Fruit fly (Drosophila melanogaster) whole organism, prepupa: ENCODE measurements around the gene Drsl6.

Source experiments
- Blimp-1 ChIP-seq: fragments of 200-800 bp; sonication (Bioruptor generic); optimal IDR thresholded peaks from 3 replicates; lab custom pipeline; 2017; ENCODE audit warnings: missing biosample characterization, missing genetic modification characterization, mild to moderate bottlenecking, moderate library complexity, missing genetic modification reagents
- CG10631 ChIP-seq: fragments of 200-800 bp; sonication (Bioruptor generic); optimal IDR thresholded peaks from 2 replicates; lab custom pipeline; 2016; ENCODE audit warnings: missing biosample characterization, missing genetic modification characterization
- CG10669 ChIP-seq: fragments of 200-800 bp; sonication (Bioruptor generic); optimal IDR thresholded peaks from 3 replicates; lab custom pipeline; 2018; ENCODE audit warnings: missing biosample characterization, mild to moderate bottlenecking, missing genetic modification characterization, moderate library complexity
- CG11294 ChIP-seq: fragments of 200-800 bp; sonication (Bioruptor generic); IDR thresholded peaks from 2 replicates; pipeline ENCODE4 v1.3.6; 2022; ENCODE audit warnings: missing biosample characterization, missing genetic modification characterization
- CG11902 ChIP-seq: fragments of 200-800 bp; sonication (Bioruptor generic); optimal IDR thresholded peaks from 3 replicates; lab custom pipeline; 2016; ENCODE audit warnings: missing biosample characterization, missing genetic modification characterization
- CG15336 ChIP-seq: fragments of 200-800 bp; sonication (Bioruptor generic); IDR thresholded peaks from 2 replicates; pipeline ENCODE4 v1.3.6; 2022; ENCODE audit warnings: missing biosample characterization, missing genetic modification characterization
- CG1621 ChIP-seq: fragments of 200-800 bp; sonication (Bioruptor generic); optimal IDR thresholded peaks from 3 replicates; lab custom pipeline; 2018; ENCODE audit warnings: missing biosample characterization, mild to moderate bottlenecking, missing genetic modification characterization
- CG3032 ChIP-seq: fragments of 200-800 bp; optimal IDR thresholded peaks from 2 replicates; lab custom pipeline; 2019; ENCODE audit warnings: missing biosample characterization, mild to moderate bottlenecking, missing genetic modification characterization, moderate library complexity
- CG31627 ChIP-seq: fragments of 200-800 bp; sonication (Bioruptor generic); optimal IDR thresholded peaks from 3 replicates; lab custom pipeline; 2016; ENCODE audit warnings: missing biosample characterization, missing genetic modification characterization
- CG32006 ChIP-seq: fragments of 200-800 bp; sonication (Bioruptor generic); optimal IDR thresholded peaks from 3 replicates; lab custom pipeline; 2017; ENCODE audit warnings: missing biosample characterization, mild to moderate bottlenecking, missing genetic modification characterization
- CG34406 ChIP-seq: fragments of 200-800 bp; sonication (Bioruptor generic); optimal IDR thresholded peaks from 3 replicates; lab custom pipeline; 2016; ENCODE audit warnings: missing biosample characterization, missing genetic modification characterization
- CG4318 ChIP-seq: fragments of 200-800 bp; sonication (Bioruptor generic); optimal IDR thresholded peaks from 3 replicates; lab custom pipeline; 2017; ENCODE audit warnings: missing biosample characterization, mild to moderate bottlenecking, missing genetic modification characterization
- CG6163 ChIP-seq: fragments of 200-800 bp; sonication (Bioruptor generic); IDR thresholded peaks from 3 replicates; pipeline ENCODE4 v1.3.6; 2022; ENCODE audit warnings: missing biosample characterization, missing genetic modification characterization
- CG6276 ChIP-seq: fragments of 200-800 bp; sonication (Bioruptor generic); optimal IDR thresholded peaks from 2 replicates; lab custom pipeline; 2017; ENCODE audit warnings: missing biosample characterization, mild to moderate bottlenecking, missing genetic modification characterization
- CG6792 ChIP-seq: fragments of 200-800 bp; sonication (Bioruptor generic); optimal IDR thresholded peaks from 3 replicates; lab custom pipeline; 2016; ENCODE audit warnings: missing biosample characterization, missing genetic modification characterization
- CG7368 ChIP-seq: fragments of 200-800 bp; sonication (Bioruptor generic); optimal IDR thresholded peaks from 3 replicates; lab custom pipeline; 2016; ENCODE audit warnings: missing biosample characterization, missing genetic modification characterization
- CG8119 ChIP-seq: fragments of 200-800 bp; sonication (Bioruptor generic); IDR thresholded peaks from 3 replicates; pipeline ENCODE4 v1.3.6; 2022; ENCODE audit warnings: missing biosample characterization, missing genetic modification characterization
- CG9139 ChIP-seq: fragments of 200-800 bp; sonication (Bioruptor generic); optimal IDR thresholded peaks from 3 replicates; lab custom pipeline; 2017; ENCODE audit warnings: missing biosample characterization, mild to moderate bottlenecking, missing genetic modification characterization
- Eip75B ChIP-seq: fragments of 200-800 bp; sonication (Bioruptor generic); optimal IDR thresholded peaks from 3 replicates; lab custom pipeline; 2016; ENCODE audit warnings: missing biosample characterization, missing genetic modification characterization
- Eip78C ChIP-seq: fragments of 200-800 bp; sonication (Bioruptor generic); peaks from one replicate; lab custom pipeline; 2016; ENCODE audit warnings: missing biosample characterization, missing genetic modification characterization
- Eip93F ChIP-seq: fragments of 200-800 bp; sonication (Bioruptor generic); optimal IDR thresholded peaks from 2 replicates; lab custom pipeline; 2016; ENCODE audit warnings: missing biosample characterization, mild to moderate bottlenecking, missing genetic modification characterization
- Ets21C ChIP-seq: fragments of 200-800 bp; sonication (Bioruptor generic); optimal IDR thresholded peaks from 3 replicates; lab custom pipeline; 2016; ENCODE audit warnings: missing biosample characterization, missing genetic modification characterization
- Gug ChIP-seq: fragments of 200-800 bp; sonication (Bioruptor generic); IDR thresholded peaks from 2 replicates; pipeline ENCODE4 v1.3.6; 2022; ENCODE audit warnings: missing biosample characterization, missing genetic modification characterization
- Hr39 ChIP-seq: fragments of 200-800 bp; sonication (Bioruptor generic); optimal IDR thresholded peaks from 2 replicates; lab custom pipeline; 2016; ENCODE audit warnings: missing biosample characterization, missing genetic modification characterization
- Hr4 ChIP-seq: fragments of 200-800 bp; sonication (Bioruptor generic); optimal IDR thresholded peaks from 3 replicates; lab custom pipeline; 2016; ENCODE audit warnings: missing biosample characterization, missing genetic modification characterization
- Lpt ChIP-seq: fragments of 200-800 bp; sonication (Bioruptor generic); optimal IDR thresholded peaks from 3 replicates; lab custom pipeline; 2016; ENCODE audit warnings: missing biosample characterization, missing genetic modification characterization
- Sox102F ChIP-seq: fragments of 200-800 bp; sonication (Bioruptor generic); optimal IDR thresholded peaks from 2 replicates; lab custom pipeline; 2016; ENCODE audit warnings: missing biosample characterization, mild to moderate bottlenecking, missing genetic modification characterization
- Sox14 ChIP-seq: fragments of 200-800 bp; sonication (Bioruptor generic); optimal IDR thresholded peaks from 3 replicates; lab custom pipeline; 2016; ENCODE audit warnings: missing biosample characterization, missing genetic modification characterization
- achi ChIP-seq: fragments of 200-800 bp; sonication (Bioruptor generic); optimal IDR thresholded peaks from 3 replicates; lab custom pipeline; 2016; ENCODE audit warnings: missing biosample characterization, missing genetic modification characterization
- dsx ChIP-seq: fragments of 200-800 bp; optimal IDR thresholded peaks from 3 replicates; lab custom pipeline; 2019; ENCODE audit warnings: missing biosample characterization, mild to moderate bottlenecking, missing genetic modification characterization, moderate library complexity; ENCODE audit not compliant: poor library complexity, severe bottlenecking
- eg ChIP-seq: fragments of 200-800 bp; sonication (Bioruptor generic); IDR thresholded peaks from 3 replicates; pipeline ENCODE4 v1.3.6; 2022; ENCODE audit warnings: missing biosample characterization, missing genetic modification characterization
- esn ChIP-seq: fragments of 200-800 bp; sonication (Bioruptor generic); optimal IDR thresholded peaks from 2 replicates; lab custom pipeline; 2016; ENCODE audit warnings: missing biosample characterization, mild to moderate bottlenecking, missing genetic modification characterization, moderate library complexity
- fd85E ChIP-seq: fragments of 200-800 bp; sonication (Bioruptor generic); optimal IDR thresholded peaks from 3 replicates; lab custom pipeline; 2016; ENCODE audit warnings: missing biosample characterization, missing genetic modification characterization
- pdm3 ChIP-seq: fragments of 200-800 bp; sonication (Bioruptor generic); optimal IDR thresholded peaks from 3 replicates; lab custom pipeline; 2016; ENCODE audit warnings: missing biosample characterization, missing genetic modification characterization
- salr ChIP-seq, 2 experiments: fragments of 200-800 bp; sonication (Bioruptor generic); optimal IDR thresholded peaks; 3 replicates each; lab custom pipeline; 2016 to 2018; ENCODE audit warnings: missing biosample characterization in 2 of 2, missing genetic modification characterization in 2 of 2, mild to moderate bottlenecking in 1 of 2
- svp ChIP-seq: fragments of 200-800 bp; sonication (Bioruptor generic); peaks from one replicate; lab custom pipeline; 2016; ENCODE audit warnings: missing biosample characterization, missing genetic modification characterization
- topi ChIP-seq: fragments of 200-800 bp; sonication (Bioruptor generic); optimal IDR thresholded peaks from 3 replicates; lab custom pipeline; 2016; ENCODE audit warnings: missing biosample characterization, missing genetic modification characterization

Drsl6 gene

dm6 chr3L:3382489-3382879, 46.3 kb upstream of the Drsl6 start (continued):
- TF ChIP-seq CG11902 (no peak), pdm3 (peak; percentile 49), CG34406 (no peak), CG9139 (GFP tag; lab: Kevin White, UChicago) (no peak), Eip75B (GFP tag; lab: Kevin White, UChicago) (peak; percentile 45), Sox14 (GFP tag; lab: Kevin White, UChicago) (peak; percentile 20), CG3032 (tag; lab: Kevin White, UChicago) (peak; percentile 45), Gug (GFP tag; lab: Robert Waterston, UW) (peak; percentile 58; the same call in 1 of the 2 replicates), CG10669 (GFP tag; lab: Kevin White, UChicago) (peak; percentile 31), Hr39 (GFP tag; lab: Kevin White, UChicago) (no peak), Ets21C (GFP tag; lab: Kevin White, UChicago) (no peak), Eip78C (GFP tag; lab: Kevin White, UChicago) (peak; percentile 82), CG1621 (tag; lab: Kevin White, UChicago) (peak; percentile 27), eg (GFP tag; lab: Robert Waterston, UW) (peak; percentile 82), Lpt (GFP tag; lab: Kevin White, UChicago) (peak; percentile 51), svp (peak; percentile 45), topi (GFP tag; lab: Kevin White, UChicago) (no peak), fd85E (GFP tag; lab: Kevin White, UChicago) (no peak), CG15336 (GFP tag; lab: Robert Waterston, UW) (peak; percentile 83), esn (GFP tag; lab: Kevin White, UChicago) (no peak), CG6792 (GFP tag; lab: Kevin White, UChicago) (peak; percentile 3), salr (GFP tag; optimal IDR thresholded peaks at IDR 0.05; lab: Kevin White, UChicago) (peak in 1 of 2 experiments; percentile 27), dsx (GFP tag; lab: Kevin White, UChicago) (peak; percentile 61), Sox102F (GFP tag; lab: Kevin White, UChicago) (no peak), CG31627 (GFP tag; lab: Kevin White, UChicago) (no peak), Eip93F (GFP tag; lab: Kevin White, UChicago) (no peak), CG7368 (peak; percentile 26), CG10631 (GFP tag; lab: Kevin White, UChicago) (peak; percentile 56)
- TF ChIP-seq, all 60 proteins: peak for 38

- TF ChIP-seq CG6276 (peak; percentile 41), CG11294 (GFP tag; lab: Robert Waterston, UW) (peak; percentile 41; the same call in 1 of the 2 replicates), CG32006 (peak; percentile 35), CG15336 (GFP tag; lab: Robert Waterston, UW) (peak; percentile 73), CG31627 (GFP tag; lab: Kevin White, UChicago) (no peak), CG1621 (tag; lab: Kevin White, UChicago) (no peak), achi (GFP tag; lab: Kevin White, UChicago) (peak; percentile 16), Sox102F (GFP tag; lab: Kevin White, UChicago) (no peak), eg (GFP tag; lab: Robert Waterston, UW) (peak; percentile 82), CG4318 (GFP tag; lab: Kevin White, UChicago) (peak; percentile 9), pdm3 (peak; percentile 3), CG8119 (GFP tag; lab: Robert Waterston, UW) (peak; percentile 67), Gug (GFP tag; lab: Robert Waterston, UW) (peak; percentile 54), Eip78C (GFP tag; lab: Kevin White, UChicago) (peak; percentile 19), CG6163 (GFP tag; lab: Robert Waterston, UW) (peak; percentile 64), Hr4 (GFP tag; lab: Kevin White, UChicago) (peak; percentile 47), Blimp-1 (GFP tag; lab: Kevin White, UChicago) (no peak)
Observed at dm6 chr3L:3381869-3382488, 45.8 kb upstream of the Drsl6 start.
